Worm (Caenorhabditis elegans) whole organism, L4 larva: ENCODE measurements around the gene Y66D12A.3.

Experiments
- F10B5.3 ChIP-seq: sonication (generic microtip); optimal IDR thresholded peaks from 2 replicates; lab custom pipeline; 2016; ENCODE audit warnings: mild to moderate bottlenecking, missing genetic modification characterization, missing compliant biosample characterization
- F44E2.7 ChIP-seq: fragments of 200-800 bp; sonication (Bioruptor generic); IDR thresholded peaks from 2 replicates; pipeline ENCODE4 v2.1.2; 2022; ENCODE audit warnings: missing genetic modification characterization, missing compliant biosample characterization
- T20F7.1 ChIP-seq: fragments of 200-800 bp; sonication (Bioruptor generic); optimal IDR thresholded peaks from 2 replicates; lab custom pipeline; 2018; ENCODE audit warnings: mild to moderate bottlenecking, missing genetic modification characterization, missing compliant biosample characterization
- Y105C5A.15 ChIP-seq: fragments of 200-800 bp; sonication (Bioruptor generic); IDR thresholded peaks from 2 replicates; pipeline ENCODE4 v1.3.6; 2022; ENCODE audit warnings: missing genetic modification characterization, missing compliant biosample characterization
- Y5F2A.4 ChIP-seq: fragments of 200-800 bp; sonication (Bioruptor generic); optimal IDR thresholded peaks from 2 replicates; lab custom pipeline; 2018; ENCODE audit warnings: mild to moderate bottlenecking, missing genetic modification characterization, missing compliant biosample characterization
- ZK337.2 ChIP-seq: fragments of 200-800 bp; sonication (Bioruptor generic); IDR thresholded peaks from 2 replicates; pipeline ENCODE4 v1.3.6; 2022; ENCODE audit warnings: missing genetic modification reagents, missing genetic modification characterization, missing compliant biosample characterization
- ZK546.5 ChIP-seq, 2 experiments: sonication (generic microtip); optimal IDR thresholded peaks; 2 replicates each; lab custom pipeline; 2017; ENCODE audit warnings: missing biosample characterization in 2 of 2, missing genetic modification characterization in 2 of 2
- ama-1 ChIP-seq: fragments of 150-350 bp; optimal IDR thresholded peaks from 2 replicates; lab custom pipeline; 2014; ENCODE audit warnings: inconsistent platforms, mixed read lengths
- arid-1 ChIP-seq: fragments of 200-800 bp; sonication (Bioruptor generic); conservative IDR thresholded peaks from 2 replicates; pipeline ENCODE4 v1.3.6; 2022; ENCODE audit warnings: missing genetic modification reagents, missing genetic modification characterization, missing compliant biosample characterization
- ceh-28 ChIP-seq: fragments of 150-350 bp; optimal IDR thresholded peaks from 2 replicates; lab custom pipeline; 2014; ENCODE audit warnings: missing biosample characterization, missing genetic modification reagents, missing genetic modification characterization
- ceh-62 ChIP-seq: sonication (generic microtip); optimal IDR thresholded peaks from 2 replicates; lab custom pipeline; 2017; ENCODE audit warnings: missing biosample characterization, missing genetic modification characterization
- ceh-82 ChIP-seq: sonication (generic microtip); optimal IDR thresholded peaks from 2 replicates; lab custom pipeline; 2017; ENCODE audit warnings: missing biosample characterization, missing genetic modification characterization
- daf-12 ChIP-seq: fragments of 150-350 bp; optimal IDR thresholded peaks from 2 replicates; lab custom pipeline; 2014; ENCODE audit warnings: missing biosample characterization, missing genetic modification reagents, missing genetic modification characterization
- daf-16 ChIP-seq, 3 experiments: sonication (generic microtip); optimal IDR thresholded peaks; 2 replicates each; lab custom pipeline; 2016 to 2017; ENCODE audit warnings: missing genetic modification characterization in 3 of 3, missing genetic modification reagents in 3 of 3, mild to moderate bottlenecking in 2 of 3, missing compliant biosample characterization in 2 of 3, missing biosample characterization in 1 of 3, moderate library complexity in 1 of 3
- dmd-6 ChIP-seq: fragments of 200-800 bp; sonication (Bioruptor generic); IDR thresholded peaks from 2 replicates; pipeline ENCODE4 v1.3.6; 2022; ENCODE audit warnings: missing genetic modification reagents, missing genetic modification characterization, missing compliant biosample characterization
- dmd-8 ChIP-seq: fragments of 200-800 bp; sonication (Bioruptor generic); IDR thresholded peaks from 2 replicates; pipeline ENCODE4 v1.3.6; 2022; ENCODE audit warnings: missing genetic modification characterization, missing compliant biosample characterization
- dmd-9 ChIP-seq: fragments of 200-800 bp; sonication (Bioruptor generic); IDR thresholded peaks from 2 replicates; pipeline ENCODE4 v1.3.6; 2022; ENCODE audit warnings: missing genetic modification reagents, missing genetic modification characterization, missing compliant biosample characterization
- dpl-1 ChIP-seq: fragments of 150-350 bp; optimal IDR thresholded peaks from 2 replicates; lab custom pipeline; 2014; ENCODE audit warnings: missing biosample characterization, missing genetic modification reagents, missing genetic modification characterization
- egl-43 ChIP-seq: fragments of 200-800 bp; sonication (Bioruptor generic); IDR thresholded peaks from 2 replicates; pipeline ENCODE4 v1.3.6; 2022; ENCODE audit warnings: missing genetic modification reagents, missing genetic modification characterization, missing compliant biosample characterization
- hif-1 ChIP-seq, 2 experiments: sonication (generic microtip); optimal IDR thresholded peaks; 2 replicates each; lab custom pipeline; 2016 to 2017; ENCODE audit warnings: missing compliant biosample characterization in 2 of 2, missing genetic modification characterization in 2 of 2, missing genetic modification reagents in 2 of 2, missing genotype in 2 of 2, mild to moderate bottlenecking in 1 of 2
- jun-1 ChIP-seq: fragments of 150-350 bp; optimal IDR thresholded peaks from 2 replicates; lab custom pipeline; 2014; ENCODE audit warnings: missing biosample characterization, missing genetic modification reagents, missing genetic modification characterization
- lim-7 ChIP-seq: fragments of 200-800 bp; sonication (Bioruptor generic); IDR thresholded peaks from 2 replicates; pipeline ENCODE4 v1.3.6; 2022; ENCODE audit warnings: missing genetic modification characterization, missing compliant biosample characterization
- lin-15B ChIP-seq: fragments of 150-350 bp; sonication (generic microtip); optimal IDR thresholded peaks from 3 replicates; lab custom pipeline; 2014; ENCODE audit warnings: missing biosample characterization, missing genetic modification characterization
- lin-38 ChIP-seq: fragments of 200-800 bp; sonication (Bioruptor generic); IDR thresholded peaks from 2 replicates; pipeline ENCODE4 v1.3.6; 2022; ENCODE audit warnings: missing genetic modification reagents, missing genetic modification characterization, missing compliant biosample characterization
- lir-3 ChIP-seq: sonication (generic microtip); optimal IDR thresholded peaks from 2 replicates; lab custom pipeline; 2016; ENCODE audit warnings: mild to moderate bottlenecking, missing genetic modification characterization, missing compliant biosample characterization
- mdt-29 ChIP-seq: fragments of 200-800 bp; sonication (Bioruptor generic); IDR thresholded peaks from 2 replicates; pipeline ENCODE4 v1.3.6; 2022; ENCODE audit warnings: missing genetic modification reagents, missing genetic modification characterization, missing compliant biosample characterization
- mxl-2 ChIP-seq: fragments of 200-800 bp; sonication (Bioruptor generic); conservative IDR thresholded peaks from 2 replicates; pipeline ENCODE4 v1.3.6; 2022; ENCODE audit warnings: missing genetic modification reagents, missing genetic modification characterization, missing compliant biosample characterization
- nhr-11 ChIP-seq: fragments of 150-350 bp; optimal IDR thresholded peaks from 2 replicates; lab custom pipeline; 2014; ENCODE audit warnings: missing biosample characterization, missing genetic modification characterization
- nhr-111 ChIP-seq: fragments of 200-800 bp; sonication (Bioruptor generic); optimal IDR thresholded peaks from 2 replicates; lab custom pipeline; 2018; ENCODE audit warnings: mild to moderate bottlenecking, missing genetic modification characterization, missing compliant biosample characterization
- nhr-48 ChIP-seq: sonication (generic microtip); optimal IDR thresholded peaks from 2 replicates; lab custom pipeline; 2016; ENCODE audit warnings: mild to moderate bottlenecking, missing genetic modification characterization, missing compliant biosample characterization
- nhr-6 ChIP-seq: fragments of 150-350 bp; optimal IDR thresholded peaks from 2 replicates; lab custom pipeline; 2014; ENCODE audit warnings: missing biosample characterization, missing genetic modification characterization
- rbr-2 ChIP-seq: sonication (generic microtip); optimal IDR thresholded peaks from 2 replicates; lab custom pipeline; 2016; ENCODE audit warnings: missing genotype, missing genetic modification characterization, missing compliant biosample characterization
- set-16 ChIP-seq: fragments of 200-800 bp; sonication (Bioruptor generic); IDR thresholded peaks from 2 replicates; pipeline ENCODE4 v1.3.6; 2022; ENCODE audit warnings: missing genetic modification reagents, missing genetic modification characterization, missing compliant biosample characterization
- spr-3 ChIP-seq: fragments of 200-800 bp; sonication (Bioruptor generic); optimal IDR thresholded peaks from 2 replicates; lab custom pipeline; 2018; ENCODE audit warnings: mild to moderate bottlenecking, missing genetic modification characterization, missing compliant biosample characterization
- tag-97 ChIP-seq: fragments of 200-800 bp; sonication (Bioruptor generic); IDR thresholded peaks from 2 replicates; pipeline ENCODE4 v1.3.6; 2022; ENCODE audit warnings: missing genetic modification characterization, missing compliant biosample characterization
- unc-130 ChIP-seq: sonication (generic microtip); optimal IDR thresholded peaks from 2 replicates; lab custom pipeline; 2016; ENCODE audit warnings: missing genetic modification reagents, missing genetic modification characterization, missing compliant biosample characterization
- unc-62 ChIP-seq, 3 experiments: fragments of 150-350 bp in 1 of 3; sonication (generic microtip); optimal IDR thresholded peaks in 2 of 3; peaks in 1 of 3; 1 replicate in 1 of 3; 2 replicates in 2 of 3; lab custom pipeline; 2014 to 2017; ENCODE audit warnings: missing biosample characterization in 3 of 3, missing genetic modification characterization in 3 of 3, missing genetic modification reagents in 3 of 3, missing genotype in 1 of 3
- vab-7 ChIP-seq: fragments of 200-800 bp; sonication (Bioruptor generic); IDR thresholded peaks from 2 replicates; pipeline ENCODE4 v1.3.6; 2022; ENCODE audit warnings: missing genetic modification reagents, missing genetic modification characterization, missing compliant biosample characterization
- zag-1 ChIP-seq: fragments of 150-350 bp; optimal IDR thresholded peaks from 2 replicates; lab custom pipeline; 2014; ENCODE audit warnings: missing biosample characterization, missing genetic modification characterization
- zfp-2 ChIP-seq: sonication (generic microtip); optimal IDR thresholded peaks from 2 replicates; lab custom pipeline; 2016; ENCODE audit warnings: mild to moderate bottlenecking, missing genetic modification characterization, missing compliant biosample characterization
- zip-2 ChIP-seq: fragments of 150-350 bp; optimal IDR thresholded peaks from 2 replicates; lab custom pipeline; 2014; ENCODE audit warnings: missing biosample characterization, missing genetic modification characterization
- ztf-7 ChIP-seq: fragments of 150-350 bp; optimal IDR thresholded peaks from 2 replicates; lab custom pipeline; 2014; ENCODE audit warnings: missing biosample characterization, missing genetic modification characterization

Gene Y66D12A.3

DNA sequence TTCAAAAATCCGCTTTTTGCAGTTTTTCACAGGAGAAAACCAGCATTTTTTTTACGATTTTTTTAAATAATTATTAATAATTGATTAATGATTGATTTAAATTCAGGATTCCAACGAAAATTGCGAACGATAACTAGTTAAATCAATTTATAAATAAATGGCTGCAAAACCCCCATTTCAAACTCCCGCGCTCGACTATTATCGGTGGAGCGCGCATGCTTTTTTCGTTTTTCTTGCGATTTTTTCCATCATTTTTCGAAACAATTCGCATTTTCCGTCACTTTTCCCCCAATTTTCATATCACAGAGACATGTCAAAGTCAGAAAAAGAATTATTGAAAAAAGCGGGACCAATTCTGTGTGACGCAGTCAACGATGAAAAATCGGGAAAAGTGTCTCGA, 23.4 kb upstream of the Y66D12A.3 start, which contains the start of gene Y66D12A.10 (continued):
- TF ChIP-seq zfp-2 (tag; lab: Kevin White, UChicago) (no peak), jun-1 (tag; lab: Kevin White, UChicago) (no peak), F10B5.3 (tag; lab: Kevin White, UChicago) (no peak), mxl-2 (GFP tag; lab: Robert Waterston, UW) (no peak)

ce11 chrIII:11567837-11568236, 21.2 kb upstream of the Y66D12A.3 start, which contains the start of gene psme-3:
TSS of gene psme-3 (plus strand) at chrIII:11568137.
- TF ChIP-seq lin-15B: no peak
- no peak for TF ChIP-seq ztf-7 (tag; lab: Kevin White, UChicago)
- TF ChIP-seq ama-1 (lab: Kevin White, UChicago): peak; percentile 3
- TF ChIP-seq, all 104 proteins: peak for 1

- TF ChIP-seq ama-1 (lab: Kevin White, UChicago) (no peak), zag-1 (tag; lab: Kevin White, UChicago) (no peak), ceh-62 (tag; lab: Kevin White, UChicago) (no peak), ZK337.2 (GFP tag; lab: Robert Waterston, UW) (no peak), dmd-6 (GFP tag; lab: Robert Waterston, UW) (no peak), ZK546.5 (tag; optimal IDR thresholded peaks at IDR 0.05; lab: Kevin White, UChicago) (no peak), unc-62 (GFP tag; optimal IDR thresholded peaks at IDR 0.05 in 1 of 2; lab: Kevin White, UChicago) (no peak), unc-62 (tag; optimal IDR thresholded peaks at IDR 0.05; lab: Kevin White, UChicago) (no peak), jun-1 (tag; lab: Kevin White, UChicago) (no peak), nhr-111 (GFP tag; lab: Kevin White, UChicago) (no peak), nhr-48 (tag; lab: Kevin White, UChicago) (no peak), mxl-2 (GFP tag; lab: Robert Waterston, UW) (no peak), F44E2.7 (no peak), dmd-9 (GFP tag; lab: Robert Waterston, UW) (no peak), nhr-6 (tag; lab: Kevin White, UChicago) (no peak), zfp-2 (tag; lab: Kevin White, UChicago) (no peak), rbr-2 (no peak), ztf-7 (tag; lab: Kevin White, UChicago) (no peak)
- TF ChIP-seq, all 104 proteins: peak for 0
These were observed 15.1 kb upstream of the Y66D12A.3 start, which contains the start of gene Y66D12A.8 for ce11 chrIII:11573921-11574320. TSS of gene Y66D12A.8 (plus strand) at chrIII:11574221.

DNA sequence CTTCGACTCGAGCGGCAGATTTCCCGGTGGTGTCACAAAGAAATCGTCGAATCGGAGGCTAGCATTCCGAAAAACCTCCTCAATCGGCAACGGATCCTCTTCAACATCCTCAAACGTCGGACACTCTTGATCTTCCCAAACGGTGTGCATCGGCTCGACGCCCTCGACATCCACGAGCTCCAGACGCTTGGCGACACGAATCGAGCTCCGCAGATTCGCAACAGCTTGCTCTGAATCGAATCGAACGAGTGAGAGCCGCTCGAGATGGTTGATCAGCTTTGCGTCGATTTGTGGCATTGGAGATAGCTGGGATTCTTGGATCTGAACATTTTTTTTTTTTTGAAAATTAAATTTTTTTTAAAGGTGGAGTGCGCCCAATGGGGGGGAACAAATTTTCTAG, 9.6 kb upstream of the Y66D12A.3 start:
- TF ChIP-seq egl-43 (GFP tag; lab: Robert Waterston, UW) (peak; percentile 53; the same call in 1 of the 2 replicates), tag-97 (GFP tag; lab: Robert Waterston, UW) (no peak), dpl-1 (GFP tag; lab: Kevin White, UChicago) (no peak), lim-7 (GFP tag; lab: Robert Waterston, UW) (no peak), set-16 (peak; percentile 73), daf-16 (GFP tag; optimal IDR thresholded peaks at IDR 0.05; lab: Kevin White, UChicago) (no peak), daf-16 (tag; optimal IDR thresholded peaks at IDR 0.05; lab: Kevin White, UChicago) (no peak), ztf-7 (tag; lab: Kevin White, UChicago) (no peak), nhr-11 (no peak), lin-15B (no peak), dmd-8 (GFP tag; lab: Robert Waterston, UW) (no peak), Y5F2A.4 (GFP tag; lab: Kevin White, UChicago) (no peak), dmd-9 (GFP tag; lab: Robert Waterston, UW) (0 out of 2 replicates have a peak, but pooled peaks have one; percentile 19), nhr-6 (tag; lab: Kevin White, UChicago) (no peak), hif-1 (tag; optimal IDR thresholded peaks at IDR 0.05; lab: Kevin White, UChicago) (no peak), ceh-82 (no peak), vab-7 (GFP tag; lab: Robert Waterston, UW) (no peak)

DNA sequence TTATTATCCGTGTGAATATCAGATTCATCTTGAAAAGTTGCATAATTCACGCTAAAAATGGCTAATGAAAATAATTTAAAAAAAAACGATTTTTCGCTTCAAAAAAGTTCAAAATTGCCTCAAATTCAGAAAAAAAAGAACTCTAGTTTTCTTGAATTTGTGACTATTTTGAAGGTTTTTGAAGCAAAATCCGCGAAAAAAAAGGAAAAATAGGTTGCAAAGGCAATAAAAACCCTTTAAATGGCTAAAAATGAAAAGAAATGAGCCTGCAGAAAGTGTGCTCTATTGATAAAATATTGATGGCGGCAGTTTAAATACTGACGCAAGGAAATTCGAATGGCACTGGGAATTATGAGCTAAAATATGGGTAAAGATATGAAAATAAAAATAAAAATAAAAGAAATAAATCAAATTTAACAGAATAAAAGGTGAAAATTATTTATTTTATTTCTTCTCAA, 8.6 kb upstream of the Y66D12A.3 start, which contains the start of gene Y66D12A.7:
Y66D12A.7 (minus strand) TSS at position 51 of the 458 bp plus-strand sequence.
- TF ChIP-seq unc-130 (no peak), zip-2 (tag; lab: Kevin White, UChicago) (no peak), ceh-28 (tag; lab: Kevin White, UChicago) (no peak), dmd-6 (GFP tag; lab: Robert Waterston, UW) (no peak), set-16 (no peak), lin-38 (peak; percentile 78), mxl-2 (GFP tag; lab: Robert Waterston, UW) (no peak), ceh-62 (tag; lab: Kevin White, UChicago) (no peak), T20F7.1 (GFP tag; lab: Kevin White, UChicago) (no peak), spr-3 (GFP tag; lab: Kevin White, UChicago) (no peak), Y105C5A.15 (GFP tag; lab: Robert Waterston, UW) (no peak), mdt-29 (GFP tag; lab: Robert Waterston, UW) (no peak), arid-1 (GFP tag; lab: Robert Waterston, UW) (no peak), daf-12 (tag; lab: Kevin White, UChicago) (no peak), jun-1 (tag; lab: Kevin White, UChicago) (no peak), lir-3 (no peak)
